Worm (Caenorhabditis elegans) whole organism, early embryonic: ENCODE data around the gene spd-3.

ENCODE experiments used
- B0310.2 ChIP-seq: sonication (generic microtip); optimal IDR thresholded peaks from 2 replicates; lab custom pipeline; 2016; ENCODE audit warnings: mild to moderate bottlenecking, missing genetic modification characterization, missing compliant biosample characterization
- F13C5.2 ChIP-seq: sonication (generic microtip); optimal IDR thresholded peaks from 2 replicates; lab custom pipeline; 2017; ENCODE audit warnings: mild to moderate bottlenecking, missing genetic modification characterization, inconsistent platforms, missing compliant biosample characterization
- aly-1 ChIP-seq: sonication (generic microtip); optimal IDR thresholded peaks from 2 replicates; lab custom pipeline; 2016; ENCODE audit warnings: missing genetic modification characterization, missing compliant biosample characterization
- ama-1 ChIP-seq: fragments of 150-350 bp; optimal IDR thresholded peaks from 2 replicates; lab custom pipeline; 2014
- ceh-13 ChIP-seq: fragments of 200-800 bp; sonication (Bioruptor generic); optimal IDR thresholded peaks from 2 replicates; lab custom pipeline; 2018; ENCODE audit warnings: mild to moderate bottlenecking, missing genetic modification characterization, missing compliant biosample characterization
- ceh-36 ChIP-seq: sonication (generic microtip); optimal IDR thresholded peaks from 2 replicates; lab custom pipeline; 2016; ENCODE audit warnings: missing genetic modification characterization, inconsistent platforms, missing compliant biosample characterization
- ets-7 ChIP-seq: sonication (generic microtip); optimal IDR thresholded peaks from 2 replicates; lab custom pipeline; 2016; ENCODE audit warnings: missing genotype, missing genetic modification characterization, missing compliant biosample characterization
- flt-1 ChIP-seq: fragments of 200-800 bp; sonication (Bioruptor generic); IDR thresholded peaks from 2 replicates; pipeline ENCODE4 v1.3.6; 2022; ENCODE audit warnings: missing genetic modification characterization, missing compliant biosample characterization
- hmbx-1 ChIP-seq: sonication (generic microtip); optimal IDR thresholded peaks from 2 replicates; lab custom pipeline; 2016; ENCODE audit warnings: mild to moderate bottlenecking, missing genetic modification characterization, missing compliant biosample characterization
- hmg-4 ChIP-seq: fragments of 200-800 bp; sonication (Bioruptor generic); optimal IDR thresholded peaks from 2 replicates; lab custom pipeline; 2018; ENCODE audit warnings: mild to moderate bottlenecking, missing genetic modification characterization, missing compliant biosample characterization
- hnd-1 ChIP-seq: sonication (generic microtip); optimal IDR thresholded peaks from 2 replicates; lab custom pipeline; 2016; ENCODE audit warnings: missing genetic modification characterization, missing compliant biosample characterization
- pes-1 ChIP-seq: fragments of 200-800 bp; sonication (Bioruptor generic); IDR thresholded peaks from 2 replicates; pipeline ENCODE4 v1.3.6; 2022; ENCODE audit warnings: missing genetic modification reagents, missing genetic modification characterization, missing compliant biosample characterization
- scrt-1 ChIP-seq: fragments of 200-800 bp; sonication (Bioruptor generic); IDR thresholded peaks from 2 replicates; pipeline ENCODE4 v1.3.6; 2022; ENCODE audit warnings: missing genetic modification characterization, missing compliant biosample characterization
- sea-1 ChIP-seq: fragments of 200-800 bp; sonication (Bioruptor generic); conservative IDR thresholded peaks from 2 replicates; pipeline ENCODE4 v1.3.6; 2022; ENCODE audit warnings: missing genetic modification characterization, missing compliant biosample characterization
- tbx-11 ChIP-seq: fragments of 200-800 bp; sonication (Bioruptor generic); IDR thresholded peaks from 2 replicates; pipeline ENCODE4 v1.3.6; 2022; ENCODE audit warnings: missing genetic modification characterization, missing compliant biosample characterization
- tbx-37 ChIP-seq: fragments of 200-800 bp; sonication (Bioruptor generic); conservative IDR thresholded peaks from 2 replicates; pipeline ENCODE4 v1.3.6; 2022; ENCODE audit warnings: missing genetic modification reagents, missing genetic modification characterization, missing compliant biosample characterization
- tra-4 ChIP-seq: sonication (generic microtip); optimal IDR thresholded peaks from 2 replicates; lab custom pipeline; 2017; ENCODE audit warnings: missing genetic modification characterization, missing compliant biosample characterization

Gene spd-3

ce11 chrIV:6762416-6762815, at the start of gene spd-3:
Gene spd-3, plus strand, starts transcription at chrIV:6762716.
- TF ChIP-seq tra-4 (tag; lab: Kevin White, UChicago): no peak
- TF ChIP-seq sea-1 (GFP tag; lab: Robert Waterston, UW): no peak
- TF ChIP-seq scrt-1 (GFP tag; lab: Robert Waterston, UW): no peak
- no peak for TF ChIP-seq tbx-11 (GFP tag; lab: Robert Waterston, UW)
- no peak for TF ChIP-seq ceh-36 (tag; lab: Kevin White, UChicago)
- no peak for TF ChIP-seq hnd-1
- TF ChIP-seq F13C5.2 (tag; lab: Kevin White, UChicago): no peak

- TF ChIP-seq aly-1 (tag; lab: Kevin White, UChicago) (no peak), hnd-1 (no peak), tra-4 (tag; lab: Kevin White, UChicago) (no peak), sea-1 (GFP tag; lab: Robert Waterston, UW) (no peak), ceh-13 (GFP tag; lab: Kevin White, UChicago) (no peak), B0310.2 (no peak), scrt-1 (GFP tag; lab: Robert Waterston, UW) (no peak), F13C5.2 (tag; lab: Kevin White, UChicago) (no peak), ets-7 (tag; lab: Kevin White, UChicago) (no peak), hmbx-1 (tag; lab: Kevin White, UChicago) (no peak), hmg-4 (GFP tag; lab: Kevin White, UChicago) (no peak), ceh-36 (tag; lab: Kevin White, UChicago) (no peak), tbx-37 (GFP tag; lab: Robert Waterston, UW) (no peak), pes-1 (GFP tag; lab: Robert Waterston, UW) (no peak), flt-1 (no peak), tbx-11 (GFP tag; lab: Robert Waterston, UW) (no peak), ama-1 (no peak)
These were observed 22.3 kb upstream of the spd-3 start, which contains the start of gene Y73B6A.3 for ce11 chrIV:6740190-6740589. Gene Y73B6A.3, minus strand, starts transcription at chrIV:6740290.

DNA sequence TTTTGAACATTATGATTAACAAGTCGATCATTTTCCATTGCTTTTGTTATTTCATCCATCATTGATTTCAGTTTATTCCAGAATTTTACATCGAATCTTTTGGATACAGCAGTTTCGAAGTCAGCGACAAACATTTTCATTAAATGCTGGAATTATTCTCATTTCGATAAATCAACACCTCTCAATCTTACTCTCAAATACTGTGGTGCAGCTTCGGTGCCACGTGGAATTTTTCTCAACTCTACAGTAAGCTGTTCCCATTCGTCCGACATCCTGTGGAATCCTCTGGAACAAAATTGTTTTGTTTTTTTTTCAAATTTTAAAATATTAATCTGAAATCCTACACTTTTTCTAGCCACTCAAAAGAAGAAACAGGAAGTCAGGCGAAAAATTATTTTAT, 20.4 kb upstream of the spd-3 start, which contains the start of gene smg-7:
Gene smg-7, minus strand, starts transcription at position 285 of the 400 bp plus-strand sequence.
- TF ChIP-seq ceh-13 (GFP tag; lab: Kevin White, UChicago): no peak
- no peak for TF ChIP-seq aly-1 (tag; lab: Kevin White, UChicago)
- no peak for TF ChIP-seq flt-1
- no peak for TF ChIP-seq tbx-37 (GFP tag; lab: Robert Waterston, UW)
- no peak for TF ChIP-seq scrt-1 (GFP tag; lab: Robert Waterston, UW)
- no peak for TF ChIP-seq tra-4 (tag; lab: Kevin White, UChicago)
- no peak for TF ChIP-seq hnd-1
- TF ChIP-seq F13C5.2 (tag; lab: Kevin White, UChicago): no peak
- TF ChIP-seq ama-1: no peak
- no peak for TF ChIP-seq B0310.2
- TF ChIP-seq tbx-11 (GFP tag; lab: Robert Waterston, UW): no peak
- TF ChIP-seq ceh-36 (tag; lab: Kevin White, UChicago): no peak
- TF ChIP-seq sea-1 (GFP tag; lab: Robert Waterston, UW): no peak
- no peak for TF ChIP-seq ets-7 (tag; lab: Kevin White, UChicago)

DNA sequence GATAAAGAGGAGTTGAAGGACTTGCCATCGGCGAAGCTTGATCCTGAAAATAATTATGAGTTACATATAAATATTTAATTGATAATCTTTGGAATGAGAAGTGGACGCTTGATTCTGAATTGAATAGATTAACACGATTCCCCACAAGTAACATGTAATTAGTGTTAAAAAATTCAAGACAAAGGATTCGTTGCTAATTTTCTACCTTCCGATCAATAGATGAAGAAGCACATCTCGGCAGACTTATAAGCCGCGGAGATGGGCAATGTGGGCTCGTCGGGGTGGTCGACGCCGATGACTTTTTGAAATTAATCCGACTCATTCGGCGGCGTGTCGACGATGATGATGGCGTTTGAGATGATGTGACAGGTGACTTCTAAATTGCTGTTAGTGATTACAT, 15.4 kb upstream of the spd-3 start:
- TF ChIP-seq tbx-37 (GFP tag; lab: Robert Waterston, UW) (no peak), pes-1 (GFP tag; lab: Robert Waterston, UW) (no peak), sea-1 (GFP tag; lab: Robert Waterston, UW) (no peak), ets-7 (tag; lab: Kevin White, UChicago) (no peak), ceh-13 (GFP tag; lab: Kevin White, UChicago) (no peak), flt-1 (no peak), ceh-36 (tag; lab: Kevin White, UChicago) (no peak), aly-1 (tag; lab: Kevin White, UChicago) (no peak), F13C5.2 (tag; lab: Kevin White, UChicago) (no peak), hnd-1 (no peak)

DNA sequence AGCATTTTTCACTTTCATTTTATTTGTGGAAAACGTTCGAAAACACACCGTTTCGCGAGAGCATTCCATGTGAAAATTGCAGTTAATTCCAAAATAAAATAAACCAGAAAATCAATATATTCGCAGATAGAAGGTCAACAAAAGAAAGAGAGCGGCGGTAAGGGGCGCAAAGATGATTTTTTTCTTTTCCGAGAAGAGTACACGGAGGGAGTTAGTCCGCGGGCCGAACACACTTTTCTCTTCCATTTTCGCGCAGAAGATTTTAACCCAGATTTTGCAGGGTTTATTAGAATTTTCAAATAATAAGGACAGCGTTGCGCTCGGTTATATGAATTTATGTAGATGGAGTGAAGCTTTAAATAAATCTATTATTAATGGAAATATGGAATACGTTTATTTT, 14.9 kb upstream of the spd-3 start:
- TF ChIP-seq tbx-11 (GFP tag; lab: Robert Waterston, UW) (no peak), aly-1 (tag; lab: Kevin White, UChicago) (no peak), ceh-36 (tag; lab: Kevin White, UChicago) (no peak), tbx-37 (GFP tag; lab: Robert Waterston, UW) (peak; percentile 42; the same call in 1 of the 2 replicates), B0310.2 (no peak), ceh-13 (GFP tag; lab: Kevin White, UChicago) (no peak), pes-1 (GFP tag; lab: Robert Waterston, UW) (peak; percentile 42; the same call in 1 of the 2 replicates), tra-4 (tag; lab: Kevin White, UChicago) (no peak), F13C5.2 (tag; lab: Kevin White, UChicago) (no peak), hmg-4 (GFP tag; lab: Kevin White, UChicago) (no peak), ets-7 (tag; lab: Kevin White, UChicago) (no peak), scrt-1 (GFP tag; lab: Robert Waterston, UW) (no peak), flt-1 (no peak)

- TF ChIP-seq ets-7 (tag; lab: Kevin White, UChicago) (no peak), tbx-11 (GFP tag; lab: Robert Waterston, UW) (no peak), aly-1 (tag; lab: Kevin White, UChicago) (no peak), scrt-1 (GFP tag; lab: Robert Waterston, UW) (no peak), tra-4 (tag; lab: Kevin White, UChicago) (no peak), F13C5.2 (tag; lab: Kevin White, UChicago) (no peak), ama-1 (no peak), sea-1 (GFP tag; lab: Robert Waterston, UW) (no peak), tbx-37 (GFP tag; lab: Robert Waterston, UW) (no peak), B0310.2 (no peak)
These were observed 14.0 kb upstream of the spd-3 start, which contains the start of gene lin-45 for ce11 chrIV:6748491-6748890. Gene lin-45, minus strand, starts transcription at chrIV:6748572.

DNA sequence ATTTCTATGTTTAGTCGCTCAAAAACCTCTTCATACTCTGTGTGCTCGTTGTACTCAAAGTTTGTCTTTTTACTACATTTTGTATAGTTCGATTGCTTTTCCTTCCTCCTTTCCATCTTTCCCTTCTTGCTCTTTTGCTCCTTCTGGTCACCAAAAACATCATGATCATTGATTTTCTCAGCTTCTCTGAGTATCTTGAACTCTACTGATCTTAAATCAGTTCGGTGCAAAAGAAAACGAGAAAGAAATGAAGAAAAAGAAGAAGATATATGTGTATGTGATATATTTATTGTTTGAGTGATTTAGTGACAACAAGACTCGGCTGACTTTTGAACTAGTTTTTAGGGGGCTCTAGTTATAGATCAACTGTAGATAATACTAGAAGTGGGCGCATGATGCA, 12.4 kb upstream of the spd-3 start:
- TF ChIP-seq tra-4 (tag; lab: Kevin White, UChicago) (no peak), aly-1 (tag; lab: Kevin White, UChicago) (no peak), ama-1 (no peak), scrt-1 (GFP tag; lab: Robert Waterston, UW) (no peak)
